Fruit fly (Drosophila melanogaster) whole organism, pupa: ENCODE measurements around the gene NK7.1.
A peak's percentile ranks its signal among the peaks of the same experiment; 100 is the strongest.

Experiments used
- CG10348 ChIP-seq: fragments of 200-800 bp; sonication (Bioruptor generic); IDR thresholded peaks from 2 replicates; pipeline ENCODE4 v1.3.6; 2022; ENCODE audit warnings: missing biosample characterization, missing genetic modification characterization
- CG12605 ChIP-seq: fragments of 200-800 bp; sonication (Bioruptor generic); IDR thresholded peaks from 2 replicates; pipeline ENCODE4 v1.3.6; 2022; ENCODE audit warnings: missing biosample characterization, missing genetic modification characterization
- CG13204 ChIP-seq: fragments of 200-800 bp; sonication (Bioruptor generic); optimal IDR thresholded peaks from 2 replicates; lab custom pipeline; 2018; ENCODE audit warnings: missing biosample characterization, mild to moderate bottlenecking, missing genetic modification characterization, moderate library complexity
- CG14655 ChIP-seq: fragments of 200-800 bp; sonication (Bioruptor generic); optimal IDR thresholded peaks from 3 replicates; lab custom pipeline; 2017; ENCODE audit warnings: mild to moderate bottlenecking, missing biosample characterization, missing genetic modification reagents, missing genetic modification characterization
- CG15710 ChIP-seq: fragments of 200-800 bp; sonication (Bioruptor generic); optimal IDR thresholded peaks from 2 replicates; lab custom pipeline; 2018; ENCODE audit warnings: missing biosample characterization, mild to moderate bottlenecking, missing genetic modification characterization, moderate library complexity
- CG17806 ChIP-seq: fragments of 200-800 bp; sonication (Bioruptor generic); optimal IDR thresholded peaks from 2 replicates; lab custom pipeline; 2018; ENCODE audit warnings: missing biosample characterization, mild to moderate bottlenecking, missing genetic modification characterization, moderate library complexity
- CG32121 ChIP-seq: fragments of 200-800 bp; sonication (Bioruptor generic); IDR thresholded peaks from 2 replicates; pipeline ENCODE4 v1.3.6; 2022; ENCODE audit warnings: missing biosample characterization, missing genetic modification characterization
- CG34367 ChIP-seq: fragments of 200-800 bp; sonication (Bioruptor generic); optimal IDR thresholded peaks from 2 replicates; lab custom pipeline; 2018; ENCODE audit warnings: missing biosample characterization, mild to moderate bottlenecking, missing genetic modification characterization
- CG4496 ChIP-seq: fragments of 200-800 bp; sonication (Bioruptor generic); IDR thresholded peaks from 3 replicates; pipeline ENCODE4 v1.3.6; 2022; ENCODE audit warnings: missing biosample characterization, missing genetic modification characterization
- CG8159 ChIP-seq: fragments of 200-800 bp; sonication (Bioruptor generic); optimal IDR thresholded peaks from 3 replicates; lab custom pipeline; 2018; ENCODE audit warnings: missing biosample characterization, mild to moderate bottlenecking, missing genetic modification characterization, moderate library complexity
- CG8301 ChIP-seq: fragments of 200-800 bp; sonication (Bioruptor generic); optimal IDR thresholded peaks from 2 replicates; lab custom pipeline; 2018; ENCODE audit warnings: missing biosample characterization, mild to moderate bottlenecking, missing genetic modification characterization
- CG9948 ChIP-seq: fragments of 200-800 bp; sonication (Bioruptor generic); optimal IDR thresholded peaks from 2 replicates; lab custom pipeline; 2018; ENCODE audit warnings: missing biosample characterization, mild to moderate bottlenecking, missing genetic modification characterization, moderate library complexity
- D1 ChIP-seq: fragments of 200-800 bp; sonication (Bioruptor generic); optimal IDR thresholded peaks from 2 replicates; lab custom pipeline; 2018; ENCODE audit warnings: missing biosample characterization, mild to moderate bottlenecking, missing genetic modification characterization, moderate library complexity
- EcR ChIP-seq: fragments of 200-800 bp; sonication (Bioruptor generic); optimal IDR thresholded peaks from 3 replicates; lab custom pipeline; 2019; ENCODE audit warnings: missing biosample characterization, missing genetic modification characterization, mild to moderate bottlenecking, moderate library complexity, missing genetic modification reagents
- Ets98B ChIP-seq: fragments of 200-800 bp; sonication (Bioruptor generic); IDR thresholded peaks from 2 replicates; pipeline ENCODE4 v1.3.6; 2022; ENCODE audit warnings: missing biosample characterization, missing genetic modification characterization
- Pif1A ChIP-seq: fragments of 200-800 bp; sonication (Bioruptor generic); optimal IDR thresholded peaks from 3 replicates; lab custom pipeline; 2016; ENCODE audit warnings: missing biosample characterization, missing genetic modification characterization
- Pif1B ChIP-seq: fragments of 200-800 bp; sonication (Bioruptor generic); optimal IDR thresholded peaks from 3 replicates; lab custom pipeline; 2016; ENCODE audit warnings: missing biosample characterization, missing genetic modification characterization
- Snoo ChIP-seq: fragments of 200-800 bp; sonication (Bioruptor generic); optimal IDR thresholded peaks from 3 replicates; lab custom pipeline; 2017; ENCODE audit warnings: missing biosample characterization, mild to moderate bottlenecking, missing genetic modification characterization, inconsistent platforms
- fd96Ca ChIP-seq: fragments of 200-800 bp; sonication (Bioruptor generic); IDR thresholded peaks from 3 replicates; pipeline ENCODE4 v1.3.6; 2022; ENCODE audit warnings: missing biosample characterization, missing genetic modification characterization
- gl ChIP-seq: fragments of 200-800 bp; sonication (Bioruptor generic); optimal IDR thresholded peaks from 2 replicates; lab custom pipeline; 2018; ENCODE audit warnings: missing biosample characterization, mild to moderate bottlenecking, missing genetic modification characterization
- rn ChIP-seq: fragments of 200-800 bp; sonication (Bioruptor generic); IDR thresholded peaks from 2 replicates; pipeline ENCODE4 v1.3.6; 2022; ENCODE audit warnings: missing biosample characterization, missing genetic modification characterization

Gene NK7.1

dm6 chr3R:14288669-14289383 is 83.9 kb downstream of the NK7.1 start, which contains the start of gene red:
red (plus strand) TSS chr3R:14289071.
- no peak for TF ChIP-seq CG17806
- TF ChIP-seq CG8301 (tag; lab: Kevin White, UChicago), result peak; percentile 56
- TF ChIP-seq Snoo (tag; lab: Kevin White, UChicago), result no peak
- peak; percentile 59 for TF ChIP-seq CG14655 (GFP tag; lab: Kevin White, UChicago)
- peak; percentile 4 for TF ChIP-seq CG13204
- TF ChIP-seq CG8159 (tag; lab: Kevin White, UChicago), result peak; percentile 9
- TF ChIP-seq D1 (tag; lab: Kevin White, UChicago), result peak; percentile 12
- peak; percentile 14 for TF ChIP-seq Pif1A
- peak; percentile 57 for TF ChIP-seq Ets98B (GFP tag; lab: Robert Waterston, UW)
- no peak for TF ChIP-seq CG34367 (tag; lab: Kevin White, UChicago)
- TF ChIP-seq CG10348, result no peak
- TF ChIP-seq CG15710 (tag; lab: Kevin White, UChicago), result no peak
- peak; percentile 49 for TF ChIP-seq Pif1B (GFP tag; lab: Kevin White, UChicago)
- no peak for TF ChIP-seq rn (GFP tag; lab: Robert Waterston, UW)
- peak; percentile 57 for TF ChIP-seq EcR (GFP tag; lab: Kevin White, UChicago)
- TF ChIP-seq CG9948, result no peak
- TF ChIP-seq CG4496, result peak; percentile 52; the same call in 1 of the 3 replicates
- peak; percentile 25; the same call in 1 of the 2 replicates for TF ChIP-seq CG12605
- no peak for TF ChIP-seq gl (tag; lab: Kevin White, UChicago)
- 0 out of 2 replicates have a peak, but pooled peaks have one; percentile 11 for TF ChIP-seq CG32121 (GFP tag; lab: Robert Waterston, UW)
- TF ChIP-seq fd96Ca (GFP tag; lab: Robert Waterston, UW), result no peak; the same call in 2 of the 3 replicates
- TF ChIP-seq, all 21 proteins: peak for 12

dm6 chr3R:14287980-14288379 is 84.8 kb downstream of the NK7.1 start:
- TF ChIP-seq gl (tag; lab: Kevin White, UChicago) (no peak), Pif1A (no peak)

DNA sequence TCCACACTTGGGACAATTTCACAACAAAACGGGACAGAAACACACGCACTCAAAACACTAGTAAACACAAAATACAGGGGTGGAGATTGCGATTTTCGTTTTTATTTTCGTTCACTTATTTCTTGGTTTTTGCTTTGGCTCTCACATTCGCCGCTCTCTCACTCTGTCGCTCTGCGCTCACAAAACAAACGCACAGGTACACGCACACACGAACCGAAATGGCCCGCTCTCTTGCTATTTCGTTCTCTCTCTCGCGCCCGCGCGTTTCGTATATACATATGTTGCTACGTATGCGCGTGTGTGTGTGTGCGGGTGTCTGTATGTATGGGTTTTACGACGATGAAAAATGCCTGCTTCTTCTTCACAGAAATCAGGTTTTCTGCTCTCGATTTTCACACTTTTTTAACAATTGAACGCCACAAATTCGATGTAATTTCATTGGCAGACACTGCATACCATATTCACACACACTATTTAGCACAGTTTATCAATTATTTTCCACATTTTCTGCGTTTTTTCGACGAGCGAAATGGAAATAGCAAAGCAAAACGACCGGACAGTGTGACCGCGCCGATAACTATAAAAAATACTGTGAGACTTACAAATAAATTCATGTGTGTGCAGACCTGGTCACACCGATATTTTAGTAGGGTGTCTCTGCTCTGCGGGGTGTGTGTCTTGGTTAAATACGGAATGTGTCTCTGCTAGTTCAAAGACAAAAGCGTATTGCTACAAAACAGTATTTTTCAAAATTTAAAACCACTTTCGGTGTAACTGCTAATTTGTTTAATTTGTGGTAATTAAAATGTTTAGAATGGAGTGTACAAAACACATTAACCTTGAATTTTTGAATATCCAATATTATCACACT is 86.2 kb downstream of the NK7.1 start, which contains the start of gene trx:
trx (minus strand) TSS at position 584 of the 871 bp plus-strand sequence.
- TF ChIP-seq CG12605, result no peak
- TF ChIP-seq CG14655 (GFP tag; lab: Kevin White, UChicago), result no peak
- peak; percentile 75 for TF ChIP-seq Pif1B (GFP tag; lab: Kevin White, UChicago)
- TF ChIP-seq rn (GFP tag; lab: Robert Waterston, UW), result no peak
- TF ChIP-seq Pif1A, result peak; percentile 25
- no peak for TF ChIP-seq D1 (tag; lab: Kevin White, UChicago)
- no peak for TF ChIP-seq CG8159 (tag; lab: Kevin White, UChicago)
- TF ChIP-seq gl (tag; lab: Kevin White, UChicago), result peak; percentile 30
- peak; percentile 24 for TF ChIP-seq CG13204
- no peak for TF ChIP-seq CG4496
- peak; percentile 2 for TF ChIP-seq Snoo (tag; lab: Kevin White, UChicago)
- TF ChIP-seq EcR (GFP tag; lab: Kevin White, UChicago), result peak; percentile 46

DNA sequence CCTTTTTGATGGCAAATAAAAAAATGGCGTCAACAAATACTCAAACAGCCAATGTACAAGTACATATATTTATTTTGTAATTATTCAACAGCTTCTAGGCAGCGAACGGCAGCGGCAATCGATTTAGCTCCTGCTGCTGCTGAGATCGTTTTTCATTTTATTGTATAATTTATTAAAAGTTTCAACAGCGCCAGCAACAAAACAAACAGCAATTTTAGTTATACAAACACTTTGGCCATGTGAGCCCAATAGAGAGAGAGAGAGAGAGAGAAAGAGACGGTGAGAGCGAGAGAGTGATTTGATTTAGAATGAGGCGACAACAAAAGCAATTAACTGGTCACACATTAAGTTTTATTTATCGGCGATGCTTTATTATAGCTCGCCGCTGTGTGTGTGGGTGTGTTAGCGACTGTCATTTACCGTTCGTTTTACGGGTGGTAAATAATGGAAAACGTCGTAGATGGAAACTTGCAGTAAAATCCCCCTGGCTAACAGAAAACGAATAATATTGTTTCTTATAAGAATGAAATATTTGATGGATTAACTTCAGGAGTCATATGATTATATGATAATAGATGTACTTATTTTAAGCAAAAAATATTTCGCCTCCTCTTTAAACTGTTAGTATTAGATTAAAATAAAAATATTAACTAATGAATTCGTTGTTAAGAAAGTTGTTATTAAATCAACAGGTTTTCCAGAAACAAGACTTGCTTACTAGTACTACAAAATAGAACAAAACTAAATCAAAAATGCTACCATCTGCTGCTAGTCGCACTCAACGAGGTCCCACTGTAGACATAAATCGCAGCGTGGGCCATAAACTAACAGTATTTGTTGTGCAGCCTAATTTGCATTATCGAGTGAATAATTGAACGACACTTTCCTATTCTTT is 87.4 kb downstream of the NK7.1 start:
- no peak for TF ChIP-seq Pif1B (GFP tag; lab: Kevin White, UChicago)

- TF ChIP-seq CG9948 (no peak), CG17806 (no peak), CG8301 (tag; lab: Kevin White, UChicago) (no peak), CG14655 (GFP tag; lab: Kevin White, UChicago) (no peak), CG12605 (no peak), EcR (GFP tag; lab: Kevin White, UChicago) (no peak), Pif1A (no peak), Ets98B (GFP tag; lab: Robert Waterston, UW) (no peak), CG4496 (no peak), CG13204 (no peak), CG10348 (no peak), D1 (tag; lab: Kevin White, UChicago) (no peak)
Observed at dm6 chr3R:14284422-14284760, 88.4 kb downstream of the NK7.1 start.
